Fruit fly (Drosophila melanogaster) S2 (cell line): Measurements from ENCODE around the gene ATP7.

Experiments used
- CG8478 ChIP-seq: fragments of >200 bp; optimal IDR thresholded peaks from 2 replicates; lab custom pipeline; 2018
- CTCF ChIP-seq, 2 experiments: fragments of >200 bp; optimal IDR thresholded peaks; 2 replicates each; lab custom pipeline; 2018

DNA sequence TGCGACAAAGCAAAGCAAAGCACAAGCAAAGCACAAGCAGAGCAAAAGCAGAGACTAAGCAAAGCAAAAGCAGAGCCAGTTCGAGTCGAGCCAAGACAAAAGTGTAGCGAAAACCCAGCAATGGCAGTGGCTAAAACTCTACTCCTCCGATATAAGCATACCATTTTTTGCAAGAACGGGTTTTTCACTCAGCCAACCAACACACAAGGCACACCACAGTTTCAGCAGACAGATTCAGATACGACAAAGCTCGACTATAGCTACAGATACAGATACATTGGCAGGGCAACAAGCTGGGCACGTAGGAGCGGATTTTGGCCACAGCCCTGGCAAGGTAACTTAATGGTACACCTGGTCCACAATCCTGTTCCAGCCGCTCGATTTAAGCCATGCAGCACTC, 58.8 kb downstream of the ATP7 start:
- TF ChIP-seq CG8478 (lab: Kevin White, UChicago) (no peak), CTCF (optimal IDR thresholded peaks at IDR 0.05; lab: Kevin White, UChicago) (no peak)
